Fruit fly (Drosophila melanogaster) whole organism, wandering third instar larva: ENCODE results near the gene CG17752.

ENCODE experiments used
- CG32264 ChIP-seq: fragments of 200-800 bp; sonication (Bioruptor generic); optimal IDR thresholded peaks from 2 replicates; lab custom pipeline; 2016; ENCODE audit warnings: missing biosample characterization, missing genetic modification characterization
- CG9705 ChIP-seq: fragments of 200-800 bp; sonication (Bioruptor generic); optimal IDR thresholded peaks from 2 replicates; lab custom pipeline; 2018; ENCODE audit warnings: missing biosample characterization, mild to moderate bottlenecking, missing genetic modification characterization
- CrebA ChIP-seq: fragments of 200-800 bp; sonication (Bioruptor generic); optimal IDR thresholded peaks from 2 replicates; lab custom pipeline; 2016; ENCODE audit warnings: missing biosample characterization, mild to moderate bottlenecking, missing genetic modification characterization, borderline replicate concordance
- Dfd ChIP-seq: fragments of >200 bp; optimal IDR thresholded peaks from 2 replicates; lab custom pipeline; 2017; ENCODE audit warnings: missing biosample characterization, missing genetic modification characterization
- GATAd ChIP-seq: sonication (Bioruptor generic); optimal IDR thresholded peaks from 2 replicates; lab custom pipeline; 2016; ENCODE audit warnings: missing biosample characterization, missing genetic modification characterization
- HLH106 ChIP-seq: fragments of 200-800 bp; optimal IDR thresholded peaks from 3 replicates; lab custom pipeline; 2019; ENCODE audit warnings: missing biosample characterization, mild to moderate bottlenecking, missing genetic modification characterization, moderate library complexity
- Hnf4 ChIP-seq: fragments of 200-800 bp; sonication (Bioruptor generic); optimal IDR thresholded peaks from 2 replicates; lab custom pipeline; 2016; ENCODE audit warnings: missing biosample characterization, mild to moderate bottlenecking, missing genetic modification characterization
- Hr78 ChIP-seq: fragments of >200 bp; optimal IDR thresholded peaks from 2 replicates; lab custom pipeline; 2017; ENCODE audit warnings: missing biosample characterization, missing genetic modification characterization
- Hr83 ChIP-seq: fragments of 200-300 bp; sonication (Bioruptor generic); optimal IDR thresholded peaks from 2 replicates; lab custom pipeline; 2016; ENCODE audit warnings: missing biosample characterization, mild to moderate bottlenecking, missing genetic modification characterization, moderate library complexity; ENCODE audit not compliant: poor library complexity, severe bottlenecking
- Jra ChIP-seq: sonication (Bioruptor generic); optimal IDR thresholded peaks from 2 replicates; lab custom pipeline; 2016; ENCODE audit warnings: missing biosample characterization, missing genetic modification characterization
- Mio ChIP-seq: sonication (Bioruptor generic); optimal IDR thresholded peaks from 2 replicates; lab custom pipeline; 2016; ENCODE audit warnings: missing biosample characterization, missing genetic modification characterization
- N ChIP-seq: fragments of >200 bp; optimal IDR thresholded peaks from 2 replicates; lab custom pipeline; 2018; ENCODE audit warnings: missing biosample characterization, missing external identifiers, missing genetic modification characterization
- OdsH ChIP-seq: fragments of 200-800 bp; sonication (Bioruptor generic); optimal IDR thresholded peaks from 2 replicates; lab custom pipeline; 2016; ENCODE audit warnings: missing biosample characterization, mild to moderate bottlenecking, missing genetic modification characterization
- Rel ChIP-seq, 2 experiments: fragments of 200-800 bp; sonication (Bioruptor generic) in 1 of 2; optimal IDR thresholded peaks; 2 replicates in 1 of 2; 3 replicates in 1 of 2; lab custom pipeline; 2016 to 2019; ENCODE audit warnings: mild to moderate bottlenecking in 2 of 2, missing biosample characterization in 2 of 2, missing genetic modification characterization in 2 of 2, moderate library complexity in 1 of 2
- Sp1 ChIP-seq: fragments of 200-800 bp; sonication (Bioruptor generic); optimal IDR thresholded peaks from 3 replicates; lab custom pipeline; 2019; ENCODE audit warnings: missing biosample characterization, mild to moderate bottlenecking, missing genetic modification characterization, moderate library complexity
- Vsx2 ChIP-seq: fragments of 200-300, 225-300 bp; sonication (Bioruptor generic); optimal IDR thresholded peaks from 2 replicates; lab custom pipeline; 2018; ENCODE audit warnings: missing biosample characterization, missing genetic modification characterization; ENCODE audit not compliant: partially characterized antibody
- brk ChIP-seq: fragments of 200-800 bp; sonication (Bioruptor generic); optimal IDR thresholded peaks from 2 replicates; lab custom pipeline; 2016; ENCODE audit warnings: missing biosample characterization, mild to moderate bottlenecking, missing genetic modification characterization
- dl ChIP-seq, 2 experiments: fragments of 175-275, 200-275 bp in 1 of 2; fragments of 200-275 bp in 1 of 2; sonication (Bioruptor generic); optimal IDR thresholded peaks; lab custom pipeline; 2018; ENCODE audit warnings: mild to moderate bottlenecking in 2 of 2, missing biosample characterization in 2 of 2, missing genetic modification characterization in 2 of 2, moderate library complexity in 2 of 2; ENCODE audit not compliant: partially characterized antibody in 2 of 2, insufficient read depth in 1 of 2
- dmrt93B ChIP-seq: fragments of 200-800 bp; sonication (Bioruptor generic); optimal IDR thresholded peaks from 2 replicates; lab custom pipeline; 2018; ENCODE audit warnings: missing biosample characterization, mild to moderate bottlenecking, missing genetic modification characterization
- dsf ChIP-seq: sonication (Bioruptor generic); optimal IDR thresholded peaks from 2 replicates; lab custom pipeline; 2016; ENCODE audit warnings: missing biosample characterization, missing genetic modification characterization, borderline replicate concordance
- ey ChIP-seq: fragments of 200-800 bp; sonication (Bioruptor generic); optimal IDR thresholded peaks from 2 replicates; lab custom pipeline; 2016; ENCODE audit warnings: missing biosample characterization, missing genetic modification characterization
- foxo ChIP-seq, 2 experiments: fragments of 200-800 bp; sonication (Bioruptor generic); optimal IDR thresholded peaks; 2 replicates in 1 of 2; 3 replicates in 1 of 2; lab custom pipeline; 2016 to 2017; ENCODE audit warnings: missing biosample characterization in 2 of 2, missing genetic modification characterization in 2 of 2
- fru ChIP-seq: fragments of 200-800 bp; sonication (Bioruptor generic); optimal IDR thresholded peaks from 3 replicates; lab custom pipeline; 2016; ENCODE audit warnings: missing biosample characterization, mild to moderate bottlenecking, missing genetic modification characterization
- h ChIP-seq: fragments of 200-800 bp; sonication (Bioruptor generic); optimal IDR thresholded peaks from 3 replicates; lab custom pipeline; 2016; ENCODE audit warnings: missing biosample characterization, mild to moderate bottlenecking, missing genetic modification characterization
- jim ChIP-seq: fragments of 175-275, 200-325 bp; sonication (Bioruptor generic); optimal IDR thresholded peaks from 2 replicates; lab custom pipeline; 2016; ENCODE audit warnings: missing biosample characterization, mild to moderate bottlenecking, missing genetic modification characterization
- pan ChIP-seq: fragments of >200 bp; optimal IDR thresholded peaks from 2 replicates; lab custom pipeline; 2017
- psq ChIP-seq: fragments of 200-800 bp; sonication (Bioruptor generic); optimal IDR thresholded peaks from 3 replicates; lab custom pipeline; 2017; ENCODE audit warnings: missing biosample characterization, mild to moderate bottlenecking, missing genetic modification characterization, moderate library complexity
- rgr ChIP-seq: fragments of 200-800 bp; sonication (Bioruptor generic); optimal IDR thresholded peaks from 3 replicates; lab custom pipeline; 2016; ENCODE audit warnings: missing biosample characterization, mild to moderate bottlenecking, missing genetic modification characterization
- sage ChIP-seq: fragments of 200-800 bp; sonication (Bioruptor generic); optimal IDR thresholded peaks from 2 replicates; lab custom pipeline; 2016; ENCODE audit warnings: missing biosample characterization, mild to moderate bottlenecking, missing genetic modification characterization
- sv ChIP-seq: fragments of 200-800 bp; sonication (Bioruptor generic); optimal IDR thresholded peaks from 3 replicates; lab custom pipeline; 2016; ENCODE audit warnings: missing biosample characterization, missing genetic modification characterization
- tai ChIP-seq: sonication (Bioruptor generic); optimal IDR thresholded peaks from 2 replicates; lab custom pipeline; 2016; ENCODE audit warnings: missing biosample characterization, missing genetic modification characterization
- usp ChIP-seq: fragments of >200 bp; optimal IDR thresholded peaks from 2 replicates; lab custom pipeline; 2017; ENCODE audit warnings: missing biosample characterization, missing genetic modification characterization
- woc ChIP-seq: sonication (Bioruptor generic); optimal IDR thresholded peaks from 2 replicates; lab custom pipeline; 2016; ENCODE audit warnings: missing biosample characterization, mild to moderate bottlenecking, missing genetic modification characterization

CG17752 gene

dm6 chr3R:19606954-19607353 lies 3.1 kb upstream of the CG17752 start, which contains the start of gene CG17751:
CG17751 (plus strand) TSS chr3R:19607254.
- TF ChIP-seq CG32264 (GFP tag; lab: Kevin White, UChicago), result no peak
- no peak for TF ChIP-seq dsf (GFP tag; lab: Kevin White, UChicago)
- no peak for TF ChIP-seq CG9705 (GFP tag; lab: Kevin White, UChicago)
- no peak for TF ChIP-seq Vsx2
- TF ChIP-seq sv (GFP tag; lab: Kevin White, UChicago), result no peak
- TF ChIP-seq Dfd (GFP tag; lab: Kevin White, UChicago), result no peak
- TF ChIP-seq, all 38 proteins: peak for 0

dm6 chr3R:19612908-19613431 lies 2.9 kb downstream of the CG17752 start, which contains the start of gene CG16727:
CG16727 (plus strand) TSS chr3R:19613381.
- no peak for TF ChIP-seq ey (GFP tag; lab: Kevin White, UChicago)
- TF ChIP-seq Sp1, result peak; percentile 24
- TF ChIP-seq psq (GFP tag; lab: Kevin White, UChicago), result no peak
- peak; percentile 29 for TF ChIP-seq OdsH (GFP tag; lab: Kevin White, UChicago)
- peak; percentile 6 for TF ChIP-seq h (GFP tag; lab: Kevin White, UChicago)
- TF ChIP-seq CrebA (GFP tag; lab: Kevin White, UChicago), result no peak
- peak; percentile 17 for TF ChIP-seq rgr (GFP tag; lab: Kevin White, UChicago)
- TF ChIP-seq, all 38 proteins: peak for 4

dm6 chr3R:19619908-19620307 lies 9.9 kb downstream of the CG17752 start:
- no peak for TF ChIP-seq fru (GFP tag; lab: Kevin White, UChicago)
- TF ChIP-seq sv (GFP tag; lab: Kevin White, UChicago), result no peak
- TF ChIP-seq rgr (GFP tag; lab: Kevin White, UChicago), result no peak
- TF ChIP-seq pan (lab: Kevin White, UChicago), result no peak
- no peak for TF ChIP-seq usp (GFP tag; lab: Kevin White, UChicago)
- TF ChIP-seq dsf (GFP tag; lab: Kevin White, UChicago), result no peak
- no peak for TF ChIP-seq psq (GFP tag; lab: Kevin White, UChicago)
- TF ChIP-seq dl (GFP tag; optimal IDR thresholded peaks at IDR 0.05; lab: Kevin White, UChicago; ENCODE audit: insufficient read depth in 1 of 2, partially characterized antibody in 2 of 2), result no peak
- TF ChIP-seq HLH106 (tag; lab: Kevin White, UChicago), result no peak
- no peak for TF ChIP-seq woc
- no peak for TF ChIP-seq Jra
- no peak for TF ChIP-seq GATAd (GFP tag; lab: Kevin White, UChicago)
- TF ChIP-seq N (GFP tag; lab: Kevin White, UChicago), result no peak
- no peak for TF ChIP-seq Hnf4 (GFP tag; lab: Kevin White, UChicago)

dm6 chr3R:19620953-19621352 lies 10.9 kb downstream of the CG17752 start:
- TF ChIP-seq tai (GFP tag; lab: Kevin White, UChicago) (no peak), h (GFP tag; lab: Kevin White, UChicago) (peak; percentile 25), GATAd (GFP tag; lab: Kevin White, UChicago) (no peak), rgr (GFP tag; lab: Kevin White, UChicago) (no peak), brk (GFP tag; lab: Kevin White, UChicago) (no peak), Rel (GFP tag; optimal IDR thresholded peaks at IDR 0.05; lab: Kevin White, UChicago) (no peak), Rel (tag; optimal IDR thresholded peaks at IDR 0.05; lab: Kevin White, UChicago) (peak; percentile 4)

- TF ChIP-seq HLH106 (tag; lab: Kevin White, UChicago) (no peak), Rel (GFP tag; optimal IDR thresholded peaks at IDR 0.05; lab: Kevin White, UChicago) (no peak), Rel (tag; optimal IDR thresholded peaks at IDR 0.05; lab: Kevin White, UChicago) (peak; percentile 66), foxo (GFP tag; optimal IDR thresholded peaks at IDR 0.05; lab: Kevin White, UChicago) (no peak), h (GFP tag; lab: Kevin White, UChicago) (peak; percentile 40)
Observed at dm6 chr3R:19622005-19622404, 12.0 kb downstream of the CG17752 start.

- TF ChIP-seq sv (GFP tag; lab: Kevin White, UChicago) (no peak), ey (GFP tag; lab: Kevin White, UChicago) (peak; percentile 34), dmrt93B (GFP tag; lab: Kevin White, UChicago) (no peak), Hnf4 (GFP tag; lab: Kevin White, UChicago) (no peak), CG32264 (GFP tag; lab: Kevin White, UChicago) (peak; percentile 4), Dfd (GFP tag; lab: Kevin White, UChicago) (no peak), Mio (GFP tag; lab: Kevin White, UChicago) (no peak), GATAd (GFP tag; lab: Kevin White, UChicago) (no peak), Hr78 (GFP tag; lab: Kevin White, UChicago) (no peak), Hr83 (GFP tag; lab: Kevin White, UChicago) (no peak), dsf (GFP tag; lab: Kevin White, UChicago) (no peak), tai (GFP tag; lab: Kevin White, UChicago) (no peak), CG9705 (GFP tag; lab: Kevin White, UChicago) (no peak), usp (GFP tag; lab: Kevin White, UChicago) (no peak), jim (GFP tag; lab: Kevin White, UChicago) (no peak), rgr (GFP tag; lab: Kevin White, UChicago) (peak; percentile 41), N (GFP tag; lab: Kevin White, UChicago) (no peak), sage (GFP tag; lab: Kevin White, UChicago) (peak; percentile 40), foxo (GFP tag; optimal IDR thresholded peaks at IDR 0.05; lab: Kevin White, UChicago) (peak in 1 of 2 experiments; percentile 60), Jra (no peak), Vsx2 (no peak), h (GFP tag; lab: Kevin White, UChicago) (peak; percentile 37), Sp1 (peak; percentile 36), fru (GFP tag; lab: Kevin White, UChicago) (peak; percentile 48), psq (GFP tag; lab: Kevin White, UChicago) (peak; percentile 14), OdsH (GFP tag; lab: Kevin White, UChicago) (peak; percentile 26), pan (lab: Kevin White, UChicago) (no peak)
Observed at dm6 chr3R:19623606-19624005, 13.6 kb downstream of the CG17752 start.
